Fruit fly (Drosophila melanogaster) whole organism, embryonic: ENCODE data around the gene CG3071.

Experiments
- Abd-B ChIP-seq: fragments of 200-800 bp; sonication (Bioruptor generic); optimal IDR thresholded peaks from 2 replicates; lab custom pipeline; 2018; ENCODE audit warnings: missing biosample characterization, mild to moderate bottlenecking, missing genetic modification characterization, moderate library complexity
- Atf-2 ChIP-seq: fragments of 200-800 bp; sonication (Bioruptor generic); optimal IDR thresholded peaks from 2 replicates; lab custom pipeline; 2016; ENCODE audit warnings: missing biosample characterization, missing genetic modification characterization
- Atf3 ChIP-seq: fragments of 200-800 bp; sonication (Bioruptor generic); optimal IDR thresholded peaks from 3 replicates; lab custom pipeline; 2016; ENCODE audit warnings: missing biosample characterization, missing genetic modification characterization
- Atf6 ChIP-seq: fragments of 200-800 bp; sonication (Bioruptor generic); IDR thresholded peaks from 2 replicates; pipeline ENCODE4 v1.3.6; 2022; ENCODE audit warnings: missing biosample characterization, missing genetic modification characterization
- B-H2 ChIP-seq: fragments of 200-800 bp; sonication (Bioruptor generic); optimal IDR thresholded peaks from 2 replicates; lab custom pipeline; 2018; ENCODE audit warnings: missing biosample characterization, mild to moderate bottlenecking, missing genetic modification characterization
- Bteb2 ChIP-seq: fragments of 200-800 bp; sonication (Bioruptor generic); optimal IDR thresholded peaks from 2 replicates; lab custom pipeline; 2016; ENCODE audit warnings: missing biosample characterization, missing genetic modification characterization
- CG10267 ChIP-seq: fragments of 200-800 bp; sonication (Bioruptor generic); optimal IDR thresholded peaks from 2 replicates; lab custom pipeline; 2018; ENCODE audit warnings: missing biosample characterization, mild to moderate bottlenecking, missing genetic modification characterization, moderate library complexity
- CG10366 ChIP-seq: fragments of 200-800 bp; sonication (Bioruptor generic); IDR thresholded peaks from 2 replicates; pipeline ENCODE4 v1.3.6; 2022; ENCODE audit warnings: missing biosample characterization, missing genetic modification characterization
- CG13624 ChIP-seq: fragments of 200-800 bp; sonication (Bioruptor generic); optimal IDR thresholded peaks from 2 replicates; lab custom pipeline; 2016; ENCODE audit warnings: missing biosample characterization, missing genetic modification characterization
- CG14014 ChIP-seq: fragments of 200-800 bp; sonication (Bioruptor generic); IDR thresholded peaks from 2 replicates; pipeline ENCODE4 v1.3.6; 2022; ENCODE audit warnings: missing biosample characterization, missing genetic modification characterization
- CG14710 ChIP-seq: fragments of 200-800 bp; sonication (Bioruptor generic); optimal IDR thresholded peaks from 3 replicates; lab custom pipeline; 2019; ENCODE audit warnings: missing biosample characterization, mild to moderate bottlenecking, missing genetic modification characterization, moderate library complexity
- CG15011 ChIP-seq: fragments of 200-800 bp; sonication (Bioruptor generic); optimal IDR thresholded peaks from 3 replicates; lab custom pipeline; 2018; ENCODE audit warnings: missing biosample characterization, mild to moderate bottlenecking, missing genetic modification characterization
- CG1529 ChIP-seq: fragments of 200-800 bp; sonication (Bioruptor generic); optimal IDR thresholded peaks from 3 replicates; lab custom pipeline; 2018; ENCODE audit warnings: missing biosample characterization, missing genetic modification characterization
- CG1602 ChIP-seq: fragments of 200-800 bp; sonication (Bioruptor generic); optimal IDR thresholded peaks from 3 replicates; lab custom pipeline; 2016; ENCODE audit warnings: missing biosample characterization, missing genetic modification characterization
- CG16779 ChIP-seq: fragments of 200-800 bp; sonication (Bioruptor generic); IDR thresholded peaks from 2 replicates; pipeline ENCODE4 v1.3.6; 2022; ENCODE audit warnings: missing biosample characterization, missing genetic modification characterization
- CG16863 ChIP-seq: fragments of 200-800 bp; sonication (Bioruptor generic); optimal IDR thresholded peaks from 3 replicates; lab custom pipeline; 2016; ENCODE audit warnings: missing biosample characterization, missing genetic modification characterization
- CG18476 ChIP-seq: fragments of 200-800 bp; sonication (Bioruptor generic); optimal IDR thresholded peaks from 2 replicates; lab custom pipeline; 2016; ENCODE audit warnings: missing biosample characterization, mild to moderate bottlenecking, missing genetic modification characterization
- CG2116 ChIP-seq: fragments of 200-800 bp; sonication (Bioruptor generic); optimal IDR thresholded peaks from 3 replicates; lab custom pipeline; 2018; ENCODE audit warnings: missing biosample characterization, mild to moderate bottlenecking, missing genetic modification characterization
- CG2202 ChIP-seq: fragments of 200-800 bp; sonication (Bioruptor generic); optimal IDR thresholded peaks from 2 replicates; lab custom pipeline; 2018; ENCODE audit warnings: missing biosample characterization, mild to moderate bottlenecking, missing genetic modification characterization
- CG30020 ChIP-seq: fragments of 200-800 bp; optimal IDR thresholded peaks from 2 replicates; lab custom pipeline; 2019; ENCODE audit warnings: missing biosample characterization, mild to moderate bottlenecking, missing genetic modification characterization, moderate library complexity
- CG3838 ChIP-seq: fragments of 200-800 bp; sonication (Bioruptor generic); optimal IDR thresholded peaks from 3 replicates; lab custom pipeline; 2016; ENCODE audit warnings: missing biosample characterization, missing genetic modification characterization
- CG5953 ChIP-seq: fragments of 200-800 bp; sonication (Bioruptor generic); IDR thresholded peaks from 2 replicates; pipeline ENCODE4 v1.3.6; 2022; ENCODE audit warnings: missing biosample characterization, missing genetic modification characterization
- CG7839 ChIP-seq: fragments of 200-800 bp; sonication (Bioruptor generic); optimal IDR thresholded peaks from 3 replicates; lab custom pipeline; 2018; ENCODE audit warnings: missing biosample characterization, mild to moderate bottlenecking, missing genetic modification characterization, moderate library complexity
- CG8290 ChIP-seq, 3 experiments: fragments of 200-800 bp; sonication (Bioruptor generic); optimal IDR thresholded peaks; 2 replicates each; lab custom pipeline; 2016 to 2019; ENCODE audit warnings: missing biosample characterization in 3 of 3, missing genetic modification characterization in 3 of 3, mild to moderate bottlenecking in 2 of 3, moderate library complexity in 1 of 3
- CG8944 ChIP-seq: fragments of 200-800 bp; sonication (Bioruptor generic); optimal IDR thresholded peaks from 3 replicates; lab custom pipeline; 2016; ENCODE audit warnings: missing biosample characterization, missing genetic modification characterization
- CG9215 ChIP-seq: fragments of 200-800 bp; sonication (Bioruptor generic); IDR thresholded peaks from 2 replicates; pipeline ENCODE4 v1.3.6; 2022; ENCODE audit warnings: missing biosample characterization, missing genetic modification characterization
- CG9817 ChIP-seq: fragments of 200-800 bp; sonication (Bioruptor generic); optimal IDR thresholded peaks from 2 replicates; lab custom pipeline; 2018; ENCODE audit warnings: missing biosample characterization, mild to moderate bottlenecking, missing genetic modification characterization, moderate library complexity
- Dek ChIP-seq: fragments of 200-800 bp; sonication (Bioruptor generic); optimal IDR thresholded peaks from 3 replicates; lab custom pipeline; 2019; ENCODE audit warnings: missing biosample characterization, mild to moderate bottlenecking, missing genetic modification characterization, moderate library complexity
- Dp ChIP-seq: fragments of 200-800 bp; sonication (Bioruptor generic); optimal IDR thresholded peaks from 2 replicates; lab custom pipeline; 2018; ENCODE audit warnings: missing biosample characterization, mild to moderate bottlenecking, missing genetic modification characterization, moderate library complexity
- H2.0 ChIP-seq: fragments of 200-800 bp; sonication (Bioruptor generic); IDR thresholded peaks from 2 replicates; pipeline ENCODE4 v1.3.6; 2022; ENCODE audit warnings: missing biosample characterization, missing genetic modification characterization
- HmgD ChIP-seq: fragments of 200-800 bp; sonication (Bioruptor generic); optimal IDR thresholded peaks from 3 replicates; lab custom pipeline; 2016; ENCODE audit warnings: missing biosample characterization, missing genetic modification characterization
- Rx ChIP-seq: fragments of 200-800 bp; sonication (Bioruptor generic); IDR thresholded peaks from 2 replicates; pipeline ENCODE4 v1.3.6; 2022; ENCODE audit warnings: missing biosample characterization, missing genetic modification characterization
- ab ChIP-seq: fragments of 200-800 bp; sonication (Bioruptor generic); optimal IDR thresholded peaks from 2 replicates; lab custom pipeline; 2016; ENCODE audit warnings: missing biosample characterization, missing genetic modification characterization
- ac ChIP-seq: fragments of 200-800 bp; sonication (Bioruptor generic); optimal IDR thresholded peaks from 3 replicates; lab custom pipeline; 2017; ENCODE audit warnings: missing biosample characterization, mild to moderate bottlenecking, missing genetic modification characterization
- az2 ChIP-seq: fragments of 200-800 bp; sonication (Bioruptor generic); optimal IDR thresholded peaks from 3 replicates; lab custom pipeline; 2016; ENCODE audit warnings: missing biosample characterization, missing genetic modification characterization
- cg ChIP-seq: fragments of 200-800 bp; sonication (Bioruptor generic); optimal IDR thresholded peaks from 3 replicates; lab custom pipeline; 2019; ENCODE audit warnings: missing biosample characterization, mild to moderate bottlenecking, missing genetic modification characterization, moderate library complexity
- crp ChIP-seq, 2 experiments: fragments of 200-800 bp; sonication (Bioruptor generic); optimal IDR thresholded peaks; 2 replicates in 1 of 2; 3 replicates in 1 of 2; lab custom pipeline; 2017; ENCODE audit warnings: missing biosample characterization in 2 of 2, missing genetic modification characterization in 2 of 2, mild to moderate bottlenecking in 1 of 2, moderate library complexity in 1 of 2
- fru ChIP-seq: fragments of >200 bp; optimal IDR thresholded peaks from 2 replicates; lab custom pipeline; 2017
- fu2 ChIP-seq: fragments of 200-800 bp; sonication (Bioruptor generic); optimal IDR thresholded peaks from 2 replicates; lab custom pipeline; 2016; ENCODE audit warnings: missing biosample characterization, missing genetic modification characterization
- grn ChIP-seq: fragments of 200-800 bp; sonication (Bioruptor generic); optimal IDR thresholded peaks from 3 replicates; lab custom pipeline; 2017; ENCODE audit warnings: missing biosample characterization, missing genetic modification characterization
- gsb-n ChIP-seq: fragments of 200-800 bp; sonication (Bioruptor generic); optimal IDR thresholded peaks from 3 replicates; lab custom pipeline; 2018; ENCODE audit warnings: missing biosample characterization, mild to moderate bottlenecking, missing genetic modification characterization
- hkb ChIP-seq, 2 experiments: fragments of 200-800 bp in 1 of 2; fragments of >200 bp in 1 of 2; sonication (Bioruptor generic) in 1 of 2; IDR thresholded peaks in 1 of 2; optimal IDR thresholded peaks in 1 of 2; 2 replicates each; pipeline versions ENCODE4 v1.3.6 to Lab custom; 2017 to 2022; ENCODE audit warnings: missing biosample characterization in 1 of 2, missing genetic modification characterization in 1 of 2
- jigr1 ChIP-seq: fragments of 200-800 bp; sonication (Bioruptor generic); IDR thresholded peaks from 3 replicates; pipeline ENCODE4 v1.3.6; 2022; ENCODE audit warnings: missing biosample characterization, missing genetic modification characterization
- ken ChIP-seq: fragments of 200-800 bp; sonication (Bioruptor generic); IDR thresholded peaks from 3 replicates; pipeline ENCODE4 v1.3.6; 2022; ENCODE audit warnings: missing biosample characterization, missing genetic modification characterization
- knrl ChIP-seq: fragments of 200-800 bp; sonication (Bioruptor generic); IDR thresholded peaks from 3 replicates; pipeline ENCODE4 v1.3.6; 2022; ENCODE audit warnings: missing biosample characterization, missing genetic modification characterization; ENCODE audit not compliant: partially characterized antibody
- mirr ChIP-seq: fragments of 200-800 bp; sonication (Bioruptor generic); optimal IDR thresholded peaks from 3 replicates; lab custom pipeline; 2018; ENCODE audit warnings: missing biosample characterization, mild to moderate bottlenecking, missing genetic modification characterization
- p53 ChIP-seq: fragments of 200-800 bp; sonication (Bioruptor generic); optimal IDR thresholded peaks from 2 replicates; lab custom pipeline; 2016; ENCODE audit warnings: missing biosample characterization, missing genetic modification characterization
- prd ChIP-seq, 3 experiments: fragments of >200 bp in 2 of 3; fragments of 200-800 bp in 1 of 3; sonication (Bioruptor generic) in 1 of 3; optimal IDR thresholded peaks in 2 of 3; IDR thresholded peaks in 1 of 3; 2 replicates in 2 of 3; 3 replicates in 1 of 3; pipeline versions ENCODE4 v1.3.6 to Lab custom; 2017 to 2022; ENCODE audit warnings: missing biosample characterization in 1 of 3, missing genetic modification characterization in 1 of 3
- ro ChIP-seq: fragments of 200-800 bp; sonication (Bioruptor generic); IDR thresholded peaks from 2 replicates; pipeline ENCODE4 v1.3.6; 2022; ENCODE audit warnings: missing biosample characterization, missing genetic modification characterization
- twi ChIP-seq: fragments of 200-800 bp; optimal IDR thresholded peaks from 2 replicates; lab custom pipeline; 2019; ENCODE audit warnings: missing biosample characterization, mild to moderate bottlenecking, missing genetic modification characterization, moderate library complexity
- zfh2 ChIP-seq: fragments of 200-800 bp; sonication (Bioruptor generic); optimal IDR thresholded peaks from 2 replicates; lab custom pipeline; 2016; ENCODE audit warnings: missing biosample characterization, missing genetic modification characterization

CG3071 gene

dm6 chrX:2241842-2242241 is 20.8 kb upstream of the CG3071 start, which contains the start of gene kz (continued):
- no peak for TF ChIP-seq ro (GFP tag; lab: Robert Waterston, UW)
- TF ChIP-seq CG18476: no peak
- TF ChIP-seq grn: no peak
- TF ChIP-seq prd (optimal IDR thresholded peaks at IDR 0.05; lab: Kevin White, UChicago): no peak
- TF ChIP-seq prd (GFP tag; IDR thresholded peaks at IDR 0.05; lab: Robert Waterston, UW): no peak
- no peak for TF ChIP-seq mirr
- no peak for TF ChIP-seq CG14014 (GFP tag; lab: Robert Waterston, UW)
- no peak for TF ChIP-seq CG13624 (GFP tag; lab: Kevin White, UChicago)
- TF ChIP-seq ab: no peak
- TF ChIP-seq ac (GFP tag; lab: Kevin White, UChicago): no peak
- no peak for TF ChIP-seq CG16779 (GFP tag; lab: Robert Waterston, UW)
- TF ChIP-seq Bteb2 (GFP tag; lab: Kevin White, UChicago): no peak
- TF ChIP-seq fru (lab: Kevin White, UChicago): no peak
- TF ChIP-seq fu2 (GFP tag; lab: Kevin White, UChicago): no peak
- TF ChIP-seq CG10267 (tag; lab: Kevin White, UChicago): no peak
- no peak for TF ChIP-seq Dek (tag; lab: Kevin White, UChicago)
- no peak for TF ChIP-seq H2.0
- no peak for TF ChIP-seq CG2202 (tag; lab: Kevin White, UChicago)
- no peak for TF ChIP-seq CG15011
- no peak for TF ChIP-seq CG10366 (GFP tag; lab: Robert Waterston, UW)
- no peak for TF ChIP-seq CG5953 (GFP tag; lab: Robert Waterston, UW)
- TF ChIP-seq twi: no peak
- no peak for TF ChIP-seq Abd-B
- no peak for TF ChIP-seq az2 (GFP tag; lab: Kevin White, UChicago)
- no peak for TF ChIP-seq CG9215 (GFP tag; lab: Robert Waterston, UW)
- no peak for TF ChIP-seq CG8944 (GFP tag; lab: Kevin White, UChicago)
- TF ChIP-seq CG1602 (GFP tag; lab: Kevin White, UChicago): no peak
- no peak for TF ChIP-seq jigr1 (GFP tag; lab: Robert Waterston, UW)
- no peak for TF ChIP-seq gsb-n (tag; lab: Kevin White, UChicago)
- no peak for TF ChIP-seq Atf3 (GFP tag; lab: Kevin White, UChicago)
- no peak for TF ChIP-seq B-H2
- peak; percentile 82 for TF ChIP-seq knrl (GFP tag; lab: Robert Waterston, UW)
- peak; percentile 94 for TF ChIP-seq CG30020 (tag; lab: Kevin White, UChicago)
- TF ChIP-seq crp (GFP tag; optimal IDR thresholded peaks at IDR 0.05; lab: Kevin White, UChicago): peak in 1 of 2 experiments; percentile 25
- no peak for TF ChIP-seq p53 (GFP tag; lab: Kevin White, UChicago)
- TF ChIP-seq CG2116: peak; percentile 81
- TF ChIP-seq Atf-2 (GFP tag; lab: Kevin White, UChicago): no peak
- no peak for TF ChIP-seq ken (GFP tag; lab: Robert Waterston, UW)
- TF ChIP-seq Dp (GFP tag; lab: Kevin White, UChicago): peak; percentile 66
- no peak for TF ChIP-seq CG16863 (GFP tag; lab: Kevin White, UChicago)
- TF ChIP-seq Rx (GFP tag; lab: Robert Waterston, UW): no peak
- TF ChIP-seq CG9817 (tag; lab: Kevin White, UChicago): no peak
- TF ChIP-seq CG3838: no peak
- TF ChIP-seq CG14710 (tag; lab: Kevin White, UChicago): peak; percentile 67
- TF ChIP-seq hkb (optimal IDR thresholded peaks at IDR 0.05; lab: Kevin White, UChicago): no peak
- no peak for TF ChIP-seq hkb (GFP tag; IDR thresholded peaks at IDR 0.05; lab: Robert Waterston, UW)
- no peak for TF ChIP-seq CG8290 (GFP tag; optimal IDR thresholded peaks at IDR 0.05; lab: Kevin White, UChicago)
- no peak for TF ChIP-seq CG8290 (tag; optimal IDR thresholded peaks at IDR 0.05; lab: Kevin White, UChicago)
- no peak for TF ChIP-seq Atf6 (GFP tag; lab: Robert Waterston, UW)
- no peak for TF ChIP-seq CG1529 (GFP tag; lab: Kevin White, UChicago)
- TF ChIP-seq cg (GFP tag; lab: Kevin White, UChicago): peak; percentile 23
- no peak for TF ChIP-seq CG7839
- no peak for TF ChIP-seq zfh2 (GFP tag; lab: Kevin White, UChicago)
- peak; percentile 30 for TF ChIP-seq HmgD
